Fruit fly (Drosophila melanogaster) whole organism, pupa: ENCODE measurements around the gene CG34328.

ENCODE experiments used
- CG10348 ChIP-seq: fragments of 200-800 bp; sonication (Bioruptor generic); IDR thresholded peaks from 2 replicates; pipeline ENCODE4 v1.3.6; 2022; ENCODE audit warnings: missing biosample characterization, missing genetic modification characterization
- CG12605 ChIP-seq: fragments of 200-800 bp; sonication (Bioruptor generic); IDR thresholded peaks from 2 replicates; pipeline ENCODE4 v1.3.6; 2022; ENCODE audit warnings: missing biosample characterization, missing genetic modification characterization
- CG13204 ChIP-seq: fragments of 200-800 bp; sonication (Bioruptor generic); optimal IDR thresholded peaks from 2 replicates; lab custom pipeline; 2018; ENCODE audit warnings: missing biosample characterization, mild to moderate bottlenecking, missing genetic modification characterization, moderate library complexity
- CG14655 ChIP-seq: fragments of 200-800 bp; sonication (Bioruptor generic); optimal IDR thresholded peaks from 3 replicates; lab custom pipeline; 2017; ENCODE audit warnings: mild to moderate bottlenecking, missing biosample characterization, missing genetic modification reagents, missing genetic modification characterization
- CG15710 ChIP-seq: fragments of 200-800 bp; sonication (Bioruptor generic); optimal IDR thresholded peaks from 2 replicates; lab custom pipeline; 2018; ENCODE audit warnings: missing biosample characterization, mild to moderate bottlenecking, missing genetic modification characterization, moderate library complexity
- CG17806 ChIP-seq: fragments of 200-800 bp; sonication (Bioruptor generic); optimal IDR thresholded peaks from 2 replicates; lab custom pipeline; 2018; ENCODE audit warnings: missing biosample characterization, mild to moderate bottlenecking, missing genetic modification characterization, moderate library complexity
- CG32121 ChIP-seq: fragments of 200-800 bp; sonication (Bioruptor generic); IDR thresholded peaks from 2 replicates; pipeline ENCODE4 v1.3.6; 2022; ENCODE audit warnings: missing biosample characterization, missing genetic modification characterization
- CG4496 ChIP-seq: fragments of 200-800 bp; sonication (Bioruptor generic); IDR thresholded peaks from 3 replicates; pipeline ENCODE4 v1.3.6; 2022; ENCODE audit warnings: missing biosample characterization, missing genetic modification characterization
- CG8159 ChIP-seq: fragments of 200-800 bp; sonication (Bioruptor generic); optimal IDR thresholded peaks from 3 replicates; lab custom pipeline; 2018; ENCODE audit warnings: missing biosample characterization, mild to moderate bottlenecking, missing genetic modification characterization, moderate library complexity
- CG8301 ChIP-seq: fragments of 200-800 bp; sonication (Bioruptor generic); optimal IDR thresholded peaks from 2 replicates; lab custom pipeline; 2018; ENCODE audit warnings: missing biosample characterization, mild to moderate bottlenecking, missing genetic modification characterization
- CG9948 ChIP-seq: fragments of 200-800 bp; sonication (Bioruptor generic); optimal IDR thresholded peaks from 2 replicates; lab custom pipeline; 2018; ENCODE audit warnings: missing biosample characterization, mild to moderate bottlenecking, missing genetic modification characterization, moderate library complexity
- D1 ChIP-seq: fragments of 200-800 bp; sonication (Bioruptor generic); optimal IDR thresholded peaks from 2 replicates; lab custom pipeline; 2018; ENCODE audit warnings: missing biosample characterization, mild to moderate bottlenecking, missing genetic modification characterization, moderate library complexity
- EcR ChIP-seq: fragments of 200-800 bp; sonication (Bioruptor generic); optimal IDR thresholded peaks from 3 replicates; lab custom pipeline; 2019; ENCODE audit warnings: missing biosample characterization, missing genetic modification characterization, mild to moderate bottlenecking, moderate library complexity, missing genetic modification reagents
- Ets98B ChIP-seq: fragments of 200-800 bp; sonication (Bioruptor generic); IDR thresholded peaks from 2 replicates; pipeline ENCODE4 v1.3.6; 2022; ENCODE audit warnings: missing biosample characterization, missing genetic modification characterization
- Pif1A ChIP-seq: fragments of 200-800 bp; sonication (Bioruptor generic); optimal IDR thresholded peaks from 3 replicates; lab custom pipeline; 2016; ENCODE audit warnings: missing biosample characterization, missing genetic modification characterization
- Pif1B ChIP-seq: fragments of 200-800 bp; sonication (Bioruptor generic); optimal IDR thresholded peaks from 3 replicates; lab custom pipeline; 2016; ENCODE audit warnings: missing biosample characterization, missing genetic modification characterization
- Snoo ChIP-seq: fragments of 200-800 bp; sonication (Bioruptor generic); optimal IDR thresholded peaks from 3 replicates; lab custom pipeline; 2017; ENCODE audit warnings: missing biosample characterization, mild to moderate bottlenecking, missing genetic modification characterization, inconsistent platforms
- fd96Ca ChIP-seq: fragments of 200-800 bp; sonication (Bioruptor generic); IDR thresholded peaks from 3 replicates; pipeline ENCODE4 v1.3.6; 2022; ENCODE audit warnings: missing biosample characterization, missing genetic modification characterization
- gl ChIP-seq: fragments of 200-800 bp; sonication (Bioruptor generic); optimal IDR thresholded peaks from 2 replicates; lab custom pipeline; 2018; ENCODE audit warnings: missing biosample characterization, mild to moderate bottlenecking, missing genetic modification characterization
- rn ChIP-seq: fragments of 200-800 bp; sonication (Bioruptor generic); IDR thresholded peaks from 2 replicates; pipeline ENCODE4 v1.3.6; 2022; ENCODE audit warnings: missing biosample characterization, missing genetic modification characterization

Gene CG34328

DNA sequence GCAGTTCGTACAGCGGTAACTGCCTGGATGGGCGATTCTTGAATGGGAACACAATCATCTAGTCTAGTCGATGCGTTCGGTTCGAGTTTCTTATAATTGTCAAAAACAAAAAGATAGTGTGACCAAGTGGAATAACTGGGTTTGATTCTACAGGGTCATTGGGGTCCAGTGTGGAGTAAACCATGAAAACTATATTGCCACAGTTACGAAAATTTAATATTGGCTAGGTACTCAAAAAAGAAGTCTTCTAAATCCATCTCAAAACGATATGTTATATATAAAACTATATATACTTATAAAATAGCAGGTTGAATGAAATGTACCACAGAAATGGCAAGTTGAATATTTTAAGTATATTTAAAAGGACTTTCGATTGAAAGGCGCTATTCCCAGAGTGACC lies at the start of gene CG34328:
Gene CG34328, minus strand, starts transcription at position 101 of the 400 bp plus-strand sequence.
- TF ChIP-seq CG17806 (tag; lab: Kevin White, UChicago) = no peak
- TF ChIP-seq CG12605 = no peak
- no peak for TF ChIP-seq CG4496 (GFP tag; lab: Robert Waterston, UW)

DNA sequence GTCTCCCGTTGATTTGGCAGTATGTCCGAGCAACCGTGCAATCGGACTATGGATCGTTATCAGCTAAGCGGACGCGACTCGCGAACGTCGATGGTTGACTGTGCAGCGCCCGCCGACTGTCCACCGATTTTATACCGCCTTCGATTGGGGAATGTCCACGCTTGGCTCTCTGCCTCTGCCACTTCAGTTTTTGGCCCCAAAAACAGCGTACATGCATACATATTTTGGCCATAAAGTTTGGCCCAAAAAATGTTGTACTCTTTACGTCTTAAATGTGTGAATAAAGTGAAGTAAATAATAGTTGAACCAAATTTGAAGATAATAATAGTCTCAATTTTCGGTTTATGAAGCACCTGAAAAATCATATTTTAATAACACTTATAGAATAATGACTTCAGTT lies 40.6 kb upstream of the CG34328 start, which contains the start of gene CG32548:
Gene CG32548, minus strand, starts transcription at position 101 of the 400 bp plus-strand sequence.
- TF ChIP-seq CG8301 = no peak
- TF ChIP-seq Snoo (tag; lab: Kevin White, UChicago) = no peak
- TF ChIP-seq CG13204 = no peak
- TF ChIP-seq Ets98B (GFP tag; lab: Robert Waterston, UW) = no peak
- no peak for TF ChIP-seq fd96Ca (GFP tag; lab: Robert Waterston, UW)
- TF ChIP-seq Pif1B (GFP tag; lab: Kevin White, UChicago) = no peak
- TF ChIP-seq CG17806 (tag; lab: Kevin White, UChicago) = no peak
- no peak for TF ChIP-seq CG14655 (GFP tag; lab: Kevin White, UChicago)
- no peak for TF ChIP-seq CG9948 (tag; lab: Kevin White, UChicago)
- no peak for TF ChIP-seq CG4496 (GFP tag; lab: Robert Waterston, UW)
- no peak for TF ChIP-seq CG32121 (GFP tag; lab: Robert Waterston, UW)
- no peak for TF ChIP-seq CG15710 (tag; lab: Kevin White, UChicago)
- TF ChIP-seq D1 = no peak
- no peak for TF ChIP-seq CG10348 (GFP tag; lab: Robert Waterston, UW)
- no peak for TF ChIP-seq Pif1A (GFP tag; lab: Kevin White, UChicago)

DNA sequence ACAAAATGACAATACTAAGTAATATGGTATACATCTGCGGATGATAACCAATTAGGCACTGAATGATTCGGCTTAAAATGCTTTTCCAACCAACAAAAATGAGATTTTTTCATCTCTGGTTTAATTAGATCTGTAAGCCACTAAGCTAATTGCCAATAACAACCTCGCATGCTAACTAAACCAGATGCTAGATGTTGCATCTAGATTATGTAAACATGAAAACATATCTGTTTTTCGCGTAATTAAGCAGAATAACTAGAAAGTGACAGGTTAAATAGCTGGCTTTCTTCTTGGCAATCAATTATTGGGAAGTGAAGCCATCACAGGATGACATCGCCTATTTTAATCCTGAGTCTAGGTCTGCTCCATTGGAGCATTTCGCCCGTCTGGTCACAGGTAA lies 39.5 kb upstream of the CG34328 start, which contains the start of gene CG43841:
Gene CG43841, plus strand, starts transcription at position 301 of the 400 bp plus-strand sequence.
- TF ChIP-seq CG10348 (GFP tag; lab: Robert Waterston, UW) (no peak), D1 (no peak), CG15710 (tag; lab: Kevin White, UChicago) (no peak), CG17806 (tag; lab: Kevin White, UChicago) (no peak), Snoo (tag; lab: Kevin White, UChicago) (no peak), CG32121 (GFP tag; lab: Robert Waterston, UW) (no peak), Ets98B (GFP tag; lab: Robert Waterston, UW) (no peak), CG8159 (no peak), Pif1A (GFP tag; lab: Kevin White, UChicago) (no peak), CG12605 (no peak)

DNA sequence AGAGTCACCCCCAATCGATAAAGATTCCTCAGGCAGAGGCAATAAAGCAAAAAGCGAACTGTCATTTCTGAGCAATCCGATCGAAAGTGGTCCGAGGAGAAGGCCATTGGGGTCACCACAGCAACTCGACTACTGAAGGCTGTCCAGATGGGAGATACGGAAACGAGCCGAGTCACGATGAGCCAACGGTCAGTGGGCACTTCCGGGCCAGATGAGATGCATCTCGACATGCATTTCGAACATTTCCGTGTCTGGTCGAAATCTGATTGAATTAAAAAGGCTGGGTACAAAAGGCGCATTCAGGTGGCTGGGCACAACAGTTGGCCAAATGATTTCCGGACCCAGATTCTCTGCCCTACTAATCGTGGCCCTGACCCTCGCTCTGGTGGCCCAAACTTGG lies 38.7 kb upstream of the CG34328 start, which contains the start of gene CG32551:
Gene CG32551, plus strand, starts transcription at position 301 of the 400 bp plus-strand sequence.
- no peak for TF ChIP-seq gl
- no peak for TF ChIP-seq CG8301
- no peak for TF ChIP-seq CG4496 (GFP tag; lab: Robert Waterston, UW)
- TF ChIP-seq CG10348 (GFP tag; lab: Robert Waterston, UW) = no peak
- TF ChIP-seq rn (GFP tag; lab: Robert Waterston, UW) = no peak
- no peak for TF ChIP-seq CG14655 (GFP tag; lab: Kevin White, UChicago)
- no peak for TF ChIP-seq Pif1B (GFP tag; lab: Kevin White, UChicago)
- TF ChIP-seq D1 = no peak
- no peak for TF ChIP-seq CG15710 (tag; lab: Kevin White, UChicago)
- no peak for TF ChIP-seq Pif1A (GFP tag; lab: Kevin White, UChicago)
- TF ChIP-seq CG13204 = no peak
- TF ChIP-seq fd96Ca (GFP tag; lab: Robert Waterston, UW) = no peak
- no peak for TF ChIP-seq Snoo (tag; lab: Kevin White, UChicago)
- TF ChIP-seq CG17806 (tag; lab: Kevin White, UChicago) = no peak
- no peak for TF ChIP-seq CG32121 (GFP tag; lab: Robert Waterston, UW)
- no peak for TF ChIP-seq CG9948 (tag; lab: Kevin White, UChicago)
- TF ChIP-seq EcR (GFP tag; lab: Kevin White, UChicago) = no peak
- no peak for TF ChIP-seq Ets98B (GFP tag; lab: Robert Waterston, UW)
- TF ChIP-seq CG8159 = no peak

DNA sequence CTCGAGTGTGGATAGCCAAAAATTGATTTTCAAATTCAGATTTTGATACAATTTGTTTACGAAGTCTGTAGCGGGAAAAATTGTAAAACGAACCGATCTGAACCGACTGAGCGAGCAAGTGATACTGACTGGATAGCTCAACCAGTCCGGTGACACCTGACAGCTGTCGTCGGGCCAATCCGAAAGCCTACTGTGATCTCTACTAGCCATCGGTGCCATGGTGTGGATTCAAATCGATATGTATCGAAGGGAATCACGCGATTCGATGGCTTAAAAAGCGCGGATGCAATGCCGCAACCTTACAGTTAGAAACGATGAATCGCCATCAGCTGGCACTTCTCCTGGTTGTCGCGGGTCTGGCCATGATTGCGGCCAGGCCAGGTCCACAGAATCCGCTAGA lies 37.3 kb upstream of the CG34328 start, which contains the start of gene CG6290:
Gene CG6290, plus strand, starts transcription at position 301 of the 400 bp plus-strand sequence.
- TF ChIP-seq D1 (no peak), CG10348 (GFP tag; lab: Robert Waterston, UW) (no peak), Ets98B (GFP tag; lab: Robert Waterston, UW) (no peak), CG4496 (GFP tag; lab: Robert Waterston, UW) (no peak), CG8159 (no peak), EcR (GFP tag; lab: Kevin White, UChicago) (no peak), Snoo (tag; lab: Kevin White, UChicago) (no peak), Pif1A (GFP tag; lab: Kevin White, UChicago) (no peak), CG13204 (no peak), CG32121 (GFP tag; lab: Robert Waterston, UW) (no peak), Pif1B (GFP tag; lab: Kevin White, UChicago) (no peak), rn (GFP tag; lab: Robert Waterston, UW) (no peak)
- TF ChIP-seq, all 21 proteins: peak for 0

DNA sequence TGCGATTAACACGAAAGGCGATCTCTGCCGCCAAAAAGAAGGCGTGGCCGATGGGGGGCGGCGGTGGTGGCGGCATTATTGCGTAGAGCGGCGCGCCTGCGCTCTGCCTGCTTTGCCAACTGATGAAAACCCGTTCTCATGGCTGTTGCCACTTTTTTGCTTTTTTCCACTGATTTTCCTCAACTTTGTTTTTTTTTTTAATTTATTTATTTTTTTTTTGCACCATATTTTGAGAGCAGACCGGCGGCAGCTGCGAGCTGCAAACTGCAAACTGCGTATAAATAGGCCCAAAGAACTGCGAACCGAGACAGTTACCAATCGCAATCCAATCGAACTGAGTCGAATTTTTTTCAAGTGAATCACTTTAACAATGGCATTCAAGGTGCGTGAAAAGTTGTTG lies 22.2 kb upstream of the CG34328 start, which contains the start of gene CG42323:
Gene CG42323, plus strand, starts transcription at position 302 of the 400 bp plus-strand sequence.
- no peak for TF ChIP-seq CG10348 (GFP tag; lab: Robert Waterston, UW)
- peak; percentile 52; the same call in 1 of the 2 replicates for TF ChIP-seq CG32121 (GFP tag; lab: Robert Waterston, UW)
- TF ChIP-seq Ets98B (GFP tag; lab: Robert Waterston, UW) = peak; percentile 43; the same call in 1 of the 2 replicates
- TF ChIP-seq CG4496 (GFP tag; lab: Robert Waterston, UW) = peak; percentile 53; the same call in 2 of the 3 replicates
- TF ChIP-seq CG9948 (tag; lab: Kevin White, UChicago) = no peak
- no peak for TF ChIP-seq CG8301
- peak; percentile 29; the same call in 1 of the 2 replicates for TF ChIP-seq CG12605
